Fruit fly (Drosophila melanogaster) whole organism, embryonic: Measurements from ENCODE around the gene CG15602.

Experiments used
- Atf3 ChIP-seq: fragments of 200-800 bp; sonication (Bioruptor generic); optimal IDR thresholded peaks from 3 replicates; lab custom pipeline; 2016; ENCODE audit warnings: missing biosample characterization, missing genetic modification characterization
- BEAF-32 ChIP-seq: fragments of 200-800 bp; sonication (Bioruptor generic); optimal IDR thresholded peaks from 3 replicates; lab custom pipeline; 2017; ENCODE audit warnings: missing biosample characterization, missing genetic modification characterization, mild to moderate bottlenecking, moderate library complexity, missing genetic modification reagents
- CG10267 ChIP-seq: fragments of 200-800 bp; sonication (Bioruptor generic); optimal IDR thresholded peaks from 2 replicates; lab custom pipeline; 2018; ENCODE audit warnings: missing biosample characterization, mild to moderate bottlenecking, missing genetic modification characterization, moderate library complexity
- CG11560 ChIP-seq: fragments of 200-800 bp; sonication (Bioruptor generic); IDR thresholded peaks from 3 replicates; pipeline ENCODE4 v1.3.6; 2022; ENCODE audit warnings: missing biosample characterization, missing genetic modification characterization
- CG12659 ChIP-seq: fragments of 200-800 bp; sonication (Bioruptor generic); optimal IDR thresholded peaks from 3 replicates; lab custom pipeline; 2017; ENCODE audit warnings: mild to moderate bottlenecking, missing biosample characterization, missing genetic modification reagents, missing genetic modification characterization
- CG14710 ChIP-seq: fragments of 200-800 bp; sonication (Bioruptor generic); optimal IDR thresholded peaks from 3 replicates; lab custom pipeline; 2019; ENCODE audit warnings: missing biosample characterization, mild to moderate bottlenecking, missing genetic modification characterization, moderate library complexity
- CG14860 ChIP-seq: fragments of 200-800 bp; sonication (Bioruptor generic); IDR thresholded peaks from 3 replicates; pipeline ENCODE4 v1.3.6; 2022; ENCODE audit warnings: missing biosample characterization, missing genetic modification characterization; ENCODE audit not compliant: partially characterized antibody
- CG15011 ChIP-seq: fragments of 200-800 bp; sonication (Bioruptor generic); optimal IDR thresholded peaks from 3 replicates; lab custom pipeline; 2018; ENCODE audit warnings: missing biosample characterization, mild to moderate bottlenecking, missing genetic modification characterization
- CG15514 ChIP-seq: fragments of 200-800 bp; sonication (Bioruptor generic); optimal IDR thresholded peaks from 3 replicates; lab custom pipeline; 2017; ENCODE audit warnings: missing biosample characterization, missing genetic modification characterization, mild to moderate bottlenecking, moderate library complexity, missing genetic modification reagents
- CG17186 ChIP-seq: fragments of 200-800 bp; sonication (Bioruptor generic); optimal IDR thresholded peaks from 3 replicates; lab custom pipeline; 2017; ENCODE audit warnings: missing biosample characterization, missing genetic modification reagents, missing genetic modification characterization
- CG34422 ChIP-seq: fragments of 200-800 bp; sonication (Bioruptor generic); IDR thresholded peaks from 3 replicates; pipeline ENCODE4 v1.3.6; 2022; ENCODE audit warnings: missing biosample characterization, missing genetic modification characterization
- CG3995 ChIP-seq: fragments of 200-800 bp; sonication (Bioruptor generic); optimal IDR thresholded peaks from 3 replicates; lab custom pipeline; 2016; ENCODE audit warnings: missing biosample characterization, missing genetic modification characterization
- CG42726 ChIP-seq: fragments of 200-800 bp; sonication (Bioruptor generic); IDR thresholded peaks from 2 replicates; pipeline ENCODE4 v1.3.6; 2022; ENCODE audit warnings: missing biosample characterization, missing genetic modification characterization; ENCODE audit not compliant: partially characterized antibody
- CG4617 ChIP-seq: fragments of 200-800 bp; sonication (Bioruptor generic); optimal IDR thresholded peaks from 3 replicates; lab custom pipeline; 2016; ENCODE audit warnings: missing biosample characterization, missing genetic modification characterization, borderline replicate concordance
- CG6854 ChIP-seq: fragments of 200-800 bp; sonication (Bioruptor generic); optimal IDR thresholded peaks from 3 replicates; lab custom pipeline; 2017; ENCODE audit warnings: missing biosample characterization, mild to moderate bottlenecking, missing genetic modification characterization
- CG8478 ChIP-seq: fragments of >200 bp; optimal IDR thresholded peaks from 2 replicates; lab custom pipeline; 2018
- Dip2 ChIP-seq: fragments of 200-800 bp; sonication (Bioruptor generic); IDR thresholded peaks from 2 replicates; pipeline ENCODE4 v1.3.6; 2022; ENCODE audit warnings: missing biosample characterization, missing genetic modification characterization
- Doc3 ChIP-seq: fragments of 200-800 bp; sonication (Bioruptor generic); IDR thresholded peaks from 3 replicates; pipeline ENCODE4 v1.3.6; 2022; ENCODE audit warnings: missing biosample characterization, missing genetic modification characterization; ENCODE audit not compliant: partially characterized antibody
- Dref ChIP-seq: fragments of 200-800 bp; sonication (Bioruptor generic); IDR thresholded peaks from 2 replicates; pipeline ENCODE4 v1.3.6; 2022; ENCODE audit warnings: missing biosample characterization, missing genetic modification characterization
- Elba2 ChIP-seq: fragments of 200-800 bp; sonication (Bioruptor generic); optimal IDR thresholded peaks from 3 replicates; lab custom pipeline; 2016; ENCODE audit warnings: missing biosample characterization, missing genetic modification characterization
- HLH4C ChIP-seq: fragments of 200-800 bp; sonication (Bioruptor generic); IDR thresholded peaks from 3 replicates; pipeline ENCODE4 v1.3.6; 2022; ENCODE audit warnings: missing biosample characterization, missing genetic modification characterization; ENCODE audit not compliant: partially characterized antibody
- HmgZ ChIP-seq: fragments of 200-800 bp; sonication (Bioruptor generic); optimal IDR thresholded peaks from 2 replicates; lab custom pipeline; 2018; ENCODE audit warnings: missing biosample characterization, mild to moderate bottlenecking, missing genetic modification characterization
- MBD-R2 ChIP-seq: fragments of 200-800 bp; sonication (Bioruptor generic); IDR thresholded peaks from 2 replicates; pipeline ENCODE4 v1.3.6; 2022; ENCODE audit warnings: missing biosample characterization, missing genetic modification characterization
- MESR4 ChIP-seq: fragments of 200-800 bp; sonication (Bioruptor generic); optimal IDR thresholded peaks from 2 replicates; lab custom pipeline; 2018; ENCODE audit warnings: missing biosample characterization, mild to moderate bottlenecking, missing genetic modification characterization, moderate library complexity
- Myb ChIP-seq: fragments of 200-800 bp; sonication (Bioruptor generic); optimal IDR thresholded peaks from 2 replicates; lab custom pipeline; 2016; ENCODE audit warnings: missing biosample characterization, missing genetic modification characterization
- NfI ChIP-seq: fragments of 200-800 bp; sonication (Bioruptor generic); optimal IDR thresholded peaks from 3 replicates; lab custom pipeline; 2018; ENCODE audit warnings: missing biosample characterization, mild to moderate bottlenecking, missing genetic modification characterization, moderate library complexity
- Opbp ChIP-seq: fragments of 200-800 bp; sonication (Bioruptor generic); IDR thresholded peaks from 3 replicates; pipeline ENCODE4 v1.3.6; 2022; ENCODE audit warnings: missing biosample characterization, missing genetic modification characterization; ENCODE audit not compliant: partially characterized antibody
- Sry-δ ChIP-seq: fragments of 200-800 bp; sonication (Bioruptor generic); optimal IDR thresholded peaks from 2 replicates; lab custom pipeline; 2016; ENCODE audit warnings: missing biosample characterization, missing genetic modification characterization
- YL-1 ChIP-seq: fragments of 200-800 bp; sonication (Bioruptor generic); optimal IDR thresholded peaks from 3 replicates; lab custom pipeline; 2017; ENCODE audit warnings: missing biosample characterization, mild to moderate bottlenecking, missing genetic modification characterization
- az2 ChIP-seq: fragments of 200-800 bp; sonication (Bioruptor generic); optimal IDR thresholded peaks from 3 replicates; lab custom pipeline; 2016; ENCODE audit warnings: missing biosample characterization, missing genetic modification characterization
- dpn ChIP-seq, 2 experiments: fragments of 200-800 bp; sonication (Bioruptor generic); optimal IDR thresholded peaks; 3 replicates each; lab custom pipeline; 2016; ENCODE audit warnings: missing biosample characterization in 2 of 2, missing genetic modification characterization in 2 of 2
- exex ChIP-seq: fragments of 200-800 bp; sonication (Bioruptor generic); optimal IDR thresholded peaks from 4 replicates; lab custom pipeline; 2018; ENCODE audit warnings: missing biosample characterization, mild to moderate bottlenecking, missing genetic modification characterization, moderate library complexity
- eyg ChIP-seq: fragments of 200-800 bp; sonication (Bioruptor generic); optimal IDR thresholded peaks from 3 replicates; lab custom pipeline; 2016; ENCODE audit warnings: missing biosample characterization, missing genetic modification characterization
- ftz-f1 ChIP-seq: fragments of 200-800 bp; sonication (Bioruptor generic); optimal IDR thresholded peaks from 2 replicates; lab custom pipeline; 2016; ENCODE audit warnings: missing biosample characterization, missing genetic modification characterization
- inv ChIP-seq: fragments of 200-800 bp; sonication (Bioruptor generic); IDR thresholded peaks from 2 replicates; pipeline ENCODE4 v1.3.6; 2022; ENCODE audit warnings: missing biosample characterization, missing genetic modification characterization; ENCODE audit not compliant: partially characterized antibody
- mld ChIP-seq: fragments of 200-800 bp; sonication (Bioruptor generic); IDR thresholded peaks from 3 replicates; pipeline ENCODE4 v1.3.6; 2022; ENCODE audit warnings: missing biosample characterization, missing genetic modification characterization; ENCODE audit not compliant: partially characterized antibody
- nau ChIP-seq: fragments of 200-800 bp; sonication (Bioruptor generic); optimal IDR thresholded peaks from 3 replicates; lab custom pipeline; 2017; ENCODE audit warnings: missing biosample characterization, mild to moderate bottlenecking, missing genetic modification characterization, missing genetic modification reagents
- pfk ChIP-seq: fragments of 200-800 bp; sonication (Bioruptor generic); optimal IDR thresholded peaks from 2 replicates; lab custom pipeline; 2018; ENCODE audit warnings: missing biosample characterization, mild to moderate bottlenecking, missing genetic modification characterization, moderate library complexity
- row ChIP-seq: fragments of 200-800 bp; sonication (Bioruptor generic); IDR thresholded peaks from 3 replicates; pipeline ENCODE4 v1.3.6; 2022; ENCODE audit warnings: missing biosample characterization, missing genetic modification characterization
- stc ChIP-seq: fragments of 200-800 bp; sonication (Bioruptor generic); IDR thresholded peaks from 2 replicates; pipeline ENCODE4 v1.3.6; 2022; ENCODE audit warnings: missing biosample characterization, missing genetic modification characterization
- unc-4 ChIP-seq: fragments of 200-800 bp; sonication (Bioruptor generic); IDR thresholded peaks from 2 replicates; pipeline ENCODE4 v1.3.6; 2022; ENCODE audit warnings: missing biosample characterization, missing genetic modification characterization; ENCODE audit not compliant: partially characterized antibody
- vvl ChIP-seq: fragments of 200-800 bp; sonication (Bioruptor generic); IDR thresholded peaks from 2 replicates; pipeline ENCODE4 v1.3.6; 2022; ENCODE audit warnings: missing biosample characterization, missing genetic modification characterization
- zen ChIP-seq: fragments of 200-800 bp; sonication (Bioruptor generic); optimal IDR thresholded peaks from 3 replicates; lab custom pipeline; 2018; ENCODE audit warnings: missing biosample characterization, mild to moderate bottlenecking, missing genetic modification characterization, moderate library complexity

The CG15602 gene

dm6 chrX:15762723-15763122 lies 36.5 kb upstream of the CG15602 start, which contains the start of gene Polr3A (continued):
- peak; percentile 88 for TF ChIP-seq CG14710 (tag; lab: Kevin White, UChicago)
- peak; percentile 7; the same call in 1 of the 3 replicates for TF ChIP-seq row
- TF ChIP-seq az2 (GFP tag; lab: Kevin White, UChicago) = no peak
- TF ChIP-seq CG15011 (GFP tag; lab: Kevin White, UChicago) = no peak
- TF ChIP-seq CG14860 = peak; percentile 42; the same call in 1 of the 3 replicates
- peak; percentile 31; the same call in 1 of the 2 replicates for TF ChIP-seq inv
- peak; percentile 70 for TF ChIP-seq Opbp
- peak; percentile 61; the same call in 1 of the 2 replicates for TF ChIP-seq unc-4 (GFP tag; lab: Robert Waterston, UW)
- TF ChIP-seq nau (GFP tag; lab: Kevin White, UChicago) = no peak
- peak; percentile 4 for TF ChIP-seq CG3995 (GFP tag; lab: Kevin White, UChicago)
- TF ChIP-seq stc (GFP tag; lab: Robert Waterston, UW) = no peak
- TF ChIP-seq Elba2 (GFP tag; lab: Kevin White, UChicago) = peak; percentile 96
- peak; percentile 36; the same call in 1 of the 3 replicates for TF ChIP-seq CG34422 (GFP tag; lab: Robert Waterston, UW)
- peak; percentile 5 for TF ChIP-seq CG10267
- peak; percentile 90 for TF ChIP-seq MBD-R2 (GFP tag; lab: Robert Waterston, UW)
- peak; percentile 5 for TF ChIP-seq YL-1 (GFP tag; lab: Kevin White, UChicago)
- 0 out of 3 replicates have a peak, but pooled peaks have one; percentile 18 for TF ChIP-seq mld (GFP tag; lab: Robert Waterston, UW)
- peak; percentile 39 for TF ChIP-seq MESR4 (GFP tag; lab: Kevin White, UChicago)
- peak; percentile 29 for TF ChIP-seq CG4617
- TF ChIP-seq HLH4C = peak; percentile 62
- TF ChIP-seq CG15514 (GFP tag; lab: Kevin White, UChicago) = peak; percentile 54
- TF ChIP-seq BEAF-32 (GFP tag; lab: Kevin White, UChicago) = peak; percentile 66
- TF ChIP-seq Doc3 (GFP tag; lab: Robert Waterston, UW) = 0 out of 3 replicates have a peak, but pooled peaks have one; percentile 38
- TF ChIP-seq Myb (GFP tag; lab: Kevin White, UChicago) = peak; percentile 15
- no peak for TF ChIP-seq Dip2 (GFP tag; lab: Robert Waterston, UW)
- TF ChIP-seq ftz-f1 (GFP tag; lab: Kevin White, UChicago) = no peak
- TF ChIP-seq CG12659 (GFP tag; lab: Kevin White, UChicago) = peak; percentile 51
- peak; percentile 83 for TF ChIP-seq Dref
- peak; percentile 11 for TF ChIP-seq HmgZ (tag; lab: Kevin White, UChicago)
- TF ChIP-seq Sry-δ (GFP tag; lab: Kevin White, UChicago) = peak; percentile 24
- TF ChIP-seq zen (tag; lab: Kevin White, UChicago) = peak; percentile 49
- TF ChIP-seq CG17186 (GFP tag; lab: Kevin White, UChicago) = peak; percentile 74
- no peak for TF ChIP-seq vvl (GFP tag; lab: Robert Waterston, UW)
- peak; percentile 82 for TF ChIP-seq pfk

- TF ChIP-seq dpn (GFP tag; optimal IDR thresholded peaks at IDR 0.05; lab: Kevin White, UChicago) (no peak), CG11560 (tag; lab: Robert Waterston, UW) (no peak), CG8478 (lab: Kevin White, UChicago) (no peak), eyg (GFP tag; lab: Kevin White, UChicago) (no peak), CG6854 (GFP tag; lab: Kevin White, UChicago) (no peak), CG42726 (GFP tag; lab: Robert Waterston, UW) (no peak), NfI (no peak), Atf3 (GFP tag; lab: Kevin White, UChicago) (no peak), exex (tag; lab: Kevin White, UChicago) (peak; percentile 89)
- TF ChIP-seq, all 482 proteins: peak for 1
Observed at dm6 chrX:15766395-15766866, 32.8 kb upstream of the CG15602 start, which contains the start of gene CG8952. TSS of gene CG8952 (minus strand) at chrX:15766445.
